Fruit fly (Drosophila melanogaster): ENCODE data around the gene CG33523.

The CG33523 gene

DNA sequence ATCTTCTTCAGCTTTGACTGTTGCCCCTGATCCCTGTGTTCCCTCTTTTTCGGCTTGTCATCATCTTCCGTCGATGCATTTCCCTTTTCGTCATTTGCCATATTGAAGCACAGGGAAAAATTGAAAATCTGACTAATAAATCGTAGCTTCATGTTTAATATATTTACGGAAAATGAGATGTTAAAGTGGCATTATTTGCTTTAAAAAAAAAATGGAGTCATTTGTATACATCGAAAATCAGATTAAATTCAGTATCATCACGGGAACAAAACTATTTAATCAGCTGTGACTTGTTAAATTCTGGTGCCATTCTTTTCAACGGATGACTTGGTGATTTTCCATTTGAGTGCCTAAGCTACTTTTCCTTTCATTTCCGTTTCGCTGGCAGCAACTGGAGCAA, 17.1 kb upstream of the CG33523 start, which contains the start of gene CG10486:
TSS of gene CG10486 (minus strand) at position 101 of the 400 bp plus-strand sequence.
- TF ChIP-seq psq (optimal IDR thresholded peaks at IDR 0.05) (no peak), ttk (optimal IDR thresholded peaks at IDR 0.05) (no peak), Myc (optimal IDR thresholded peaks at IDR 0.05) (no peak), Sin3A (optimal IDR thresholded peaks at IDR 0.05) (no peak), insv (optimal IDR thresholded peaks at IDR 0.05) (no peak), h (optimal IDR thresholded peaks at IDR 0.05) (no peak)

dm6 chr3L:5907077-5907476, 16.6 kb upstream of the CG33523 start, which contains the start of gene CG13288:
TSS of gene CG13288 (plus strand) at chr3L:5907381.
- TF ChIP-seq Myc (optimal IDR thresholded peaks at IDR 0.05) (no peak), h (optimal IDR thresholded peaks at IDR 0.05) (no peak), Sin3A (optimal IDR thresholded peaks at IDR 0.05) (no peak), psq (optimal IDR thresholded peaks at IDR 0.05) (no peak), insv (optimal IDR thresholded peaks at IDR 0.05) (no peak), ttk (optimal IDR thresholded peaks at IDR 0.05) (no peak)

- TF ChIP-seq h (optimal IDR thresholded peaks at IDR 0.05): no peak
- no peak for TF ChIP-seq insv (optimal IDR thresholded peaks at IDR 0.05)
- no peak for TF ChIP-seq Myc (optimal IDR thresholded peaks at IDR 0.05)
Measured at dm6 chr3L:5920778-5921177, 2.9 kb upstream of the CG33523 start.

- no peak for TF ChIP-seq psq (optimal IDR thresholded peaks at IDR 0.05)
Measured at dm6 chr3L:5921216-5921615, 2.4 kb upstream of the CG33523 start, which contains the start of gene PXo. TSS of gene PXo (minus strand) at chr3L:5921316.

dm6 chr3L:5922005-5922685, 1.5 kb upstream of the CG33523 start, which contains the start of gene CG32407:
TSS of gene CG32407 (plus strand) at chr3L:5922055.
- TF ChIP-seq h (optimal IDR thresholded peaks at IDR 0.05): no peak
- TF ChIP-seq Myc (optimal IDR thresholded peaks at IDR 0.05): no peak
- TF ChIP-seq Sin3A (optimal IDR thresholded peaks at IDR 0.05): no peak
- TF ChIP-seq insv (optimal IDR thresholded peaks at IDR 0.05): no peak
- no peak for TF ChIP-seq ttk (optimal IDR thresholded peaks at IDR 0.05)
- TF ChIP-seq psq (optimal IDR thresholded peaks at IDR 0.05): no peak

dm6 chr3L:5926015-5926988, 2.6 kb downstream of the CG33523 start:
- TF ChIP-seq psq (optimal IDR thresholded peaks at IDR 0.05): no peak
- no peak for TF ChIP-seq Sin3A (optimal IDR thresholded peaks at IDR 0.05)

DNA sequence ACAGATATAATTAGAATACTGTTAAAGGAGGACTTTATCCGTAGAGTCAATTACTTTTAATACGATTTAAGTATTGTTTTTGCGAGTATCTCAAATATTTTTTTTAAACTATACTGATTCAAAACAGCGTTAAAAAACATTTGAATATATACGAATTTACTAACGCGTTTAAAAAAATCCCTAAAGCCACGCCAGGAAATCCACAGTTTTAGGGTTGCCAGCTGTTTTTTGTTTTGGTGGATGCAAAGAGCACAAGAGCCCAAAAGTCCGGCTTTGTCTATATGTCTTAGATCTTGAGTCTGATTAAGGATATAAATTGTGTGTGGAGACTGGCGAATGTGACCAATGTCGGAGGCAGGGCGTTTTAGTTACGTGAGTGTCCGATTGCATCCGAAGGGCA, 3.9 kb downstream of the CG33523 start:
- no peak for TF ChIP-seq Sin3A (optimal IDR thresholded peaks at IDR 0.05)
- no peak for TF ChIP-seq h (optimal IDR thresholded peaks at IDR 0.05)
- no peak for TF ChIP-seq ttk (optimal IDR thresholded peaks at IDR 0.05)
- no peak for TF ChIP-seq Myc (optimal IDR thresholded peaks at IDR 0.05)
- no peak for TF ChIP-seq insv (optimal IDR thresholded peaks at IDR 0.05)
- TF ChIP-seq psq (optimal IDR thresholded peaks at IDR 0.05): no peak

DNA sequence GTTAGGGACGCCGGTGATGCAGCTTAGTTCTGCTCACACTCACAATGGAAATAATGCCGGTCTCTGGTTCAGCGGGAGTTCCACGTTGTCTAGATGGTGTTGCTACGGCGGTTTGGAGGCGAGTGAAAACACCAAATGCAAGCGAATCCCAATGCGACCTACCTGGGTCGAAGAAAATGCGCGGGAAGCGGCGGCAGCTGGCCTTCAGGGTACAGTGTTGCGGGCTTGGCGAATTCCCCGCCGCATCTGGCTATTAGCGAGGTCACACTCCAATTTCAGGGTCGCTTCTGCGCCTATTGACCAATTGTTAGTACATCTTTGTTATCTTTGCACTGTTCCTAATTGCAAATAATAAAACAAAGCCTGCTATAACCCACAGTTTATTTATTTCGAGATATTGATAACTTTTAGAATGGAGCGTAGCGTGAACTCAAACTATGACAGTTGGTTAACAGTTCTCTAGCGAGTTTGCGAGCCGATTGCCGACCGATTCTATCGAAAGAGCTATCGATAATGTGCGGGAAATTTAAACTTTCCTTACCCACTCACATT, 8.8 kb downstream of the CG33523 start, which contains the start of gene Rcc1:
TSS of gene Rcc1 (minus strand) at position 411 of the 552 bp plus-strand sequence.
- TF ChIP-seq insv (optimal IDR thresholded peaks at IDR 0.05) (no peak), Myc (optimal IDR thresholded peaks at IDR 0.05) (no peak), ttk (optimal IDR thresholded peaks at IDR 0.05) (no peak), h (optimal IDR thresholded peaks at IDR 0.05) (no peak), psq (optimal IDR thresholded peaks at IDR 0.05) (no peak), Sin3A (optimal IDR thresholded peaks at IDR 0.05) (no peak)

DNA sequence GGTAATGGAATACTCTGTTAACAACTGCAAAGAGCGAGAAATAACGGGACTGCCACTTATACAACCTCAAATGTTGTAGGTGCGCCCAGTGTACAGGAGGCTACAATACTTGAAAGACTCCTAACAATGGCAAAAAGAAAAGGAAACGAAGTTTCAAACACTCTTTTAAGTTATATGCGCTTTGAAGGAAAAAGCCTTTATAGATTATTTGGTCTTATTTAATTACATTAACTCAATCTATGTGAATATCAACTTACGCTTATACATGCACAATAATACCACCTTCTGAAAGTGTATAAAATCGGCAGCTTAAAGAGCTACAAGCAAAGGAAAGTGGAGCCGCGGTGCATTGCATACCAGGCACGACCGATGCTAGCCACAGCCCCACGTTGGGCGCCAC, 16.8 kb downstream of the CG33523 start:
- TF ChIP-seq Myc (optimal IDR thresholded peaks at IDR 0.05) (no peak), psq (optimal IDR thresholded peaks at IDR 0.05) (no peak), ttk (optimal IDR thresholded peaks at IDR 0.05) (no peak), h (optimal IDR thresholded peaks at IDR 0.05) (no peak), insv (optimal IDR thresholded peaks at IDR 0.05) (no peak), Sin3A (optimal IDR thresholded peaks at IDR 0.05) (no peak)

DNA sequence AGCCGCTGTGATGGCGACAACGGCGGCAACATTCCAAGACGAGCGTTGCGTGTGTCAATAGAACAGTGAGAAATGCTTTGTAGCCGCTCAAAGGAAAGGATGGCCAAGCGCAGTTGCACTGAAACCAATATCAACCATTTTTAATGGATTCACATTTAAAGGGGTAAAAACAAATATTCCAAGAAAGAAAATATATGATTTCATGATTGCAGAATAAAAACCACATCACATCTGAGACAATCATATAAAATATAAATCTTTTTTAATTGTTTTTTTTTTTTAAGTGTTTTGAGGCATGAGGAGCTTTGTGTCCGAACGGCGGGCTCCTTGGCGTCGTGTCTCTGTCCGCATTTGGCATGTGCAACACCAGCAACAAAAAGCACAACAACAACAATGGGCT, 17.4 kb downstream of the CG33523 start:
- TF ChIP-seq h (optimal IDR thresholded peaks at IDR 0.05): no peak
- TF ChIP-seq Myc (optimal IDR thresholded peaks at IDR 0.05): no peak
- TF ChIP-seq psq (optimal IDR thresholded peaks at IDR 0.05): no peak
- TF ChIP-seq Sin3A (optimal IDR thresholded peaks at IDR 0.05): no peak
- no peak for TF ChIP-seq ttk (optimal IDR thresholded peaks at IDR 0.05)
- no peak for TF ChIP-seq insv (optimal IDR thresholded peaks at IDR 0.05)

dm6 chr3L:5941508-5941907, 17.8 kb downstream of the CG33523 start:
- TF ChIP-seq psq (optimal IDR thresholded peaks at IDR 0.05) (no peak), ttk (optimal IDR thresholded peaks at IDR 0.05) (no peak), insv (optimal IDR thresholded peaks at IDR 0.05) (no peak)

DNA sequence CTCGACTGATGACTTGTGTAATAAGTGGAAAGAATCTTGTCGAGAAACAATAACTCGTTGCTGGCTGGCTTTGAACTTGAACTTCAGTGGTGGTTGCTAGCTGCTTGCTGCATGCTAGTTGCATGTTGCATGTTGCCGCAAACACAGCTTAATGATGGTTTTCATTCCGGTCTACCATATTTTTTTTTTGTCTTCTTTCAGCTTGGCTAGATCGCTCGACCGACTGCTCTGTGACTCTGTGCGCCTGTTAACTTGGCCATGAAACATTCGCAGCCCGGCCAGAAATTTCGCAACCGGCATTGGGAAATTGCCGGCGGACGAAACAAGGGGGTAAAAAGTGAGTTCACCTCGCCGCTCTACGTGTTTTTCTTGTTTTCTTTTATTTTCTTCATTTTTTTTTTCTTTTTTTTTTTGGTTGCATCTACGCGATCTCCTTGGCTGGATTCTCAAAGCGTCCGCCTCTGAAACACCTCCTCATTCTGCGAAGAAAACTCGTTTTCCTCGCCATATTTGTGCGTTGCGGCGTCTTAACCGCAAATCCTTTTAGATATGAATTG, 19.8 kb downstream of the CG33523 start:
- TF ChIP-seq Myc (optimal IDR thresholded peaks at IDR 0.05) (no peak), h (optimal IDR thresholded peaks at IDR 0.05) (no peak), Sin3A (optimal IDR thresholded peaks at IDR 0.05) (no peak), ttk (optimal IDR thresholded peaks at IDR 0.05) (no peak), psq (optimal IDR thresholded peaks at IDR 0.05) (no peak), insv (optimal IDR thresholded peaks at IDR 0.05) (no peak)
